Worm (Caenorhabditis elegans): ENCODE results near the gene nhr-182.

ce11 chrV:2218803-2219202, 40.9 kb downstream of the nhr-182 start, which contains the start of gene nhr-56:
- TF ChIP-seq pha-4 (tag; optimal IDR thresholded peaks at IDR 0.05) (no peak), ama-1 (optimal IDR thresholded peaks at IDR 0.05) (no peak), dmd-4 (tag; optimal IDR thresholded peaks at IDR 0.05; ENCODE audit: borderline replicate concordance) (no peak), elt-2 (tag; optimal IDR thresholded peaks at IDR 0.05) (no peak), pax-1 (tag; optimal IDR thresholded peaks at IDR 0.05) (no peak), sdc-2 (tag; optimal IDR thresholded peaks at IDR 0.05) (no peak), pha-2 (tag; optimal IDR thresholded peaks at IDR 0.05) (no peak), unc-55 (GFP tag; optimal IDR thresholded peaks at IDR 0.05) (no peak), nhr-232 (tag; optimal IDR thresholded peaks at IDR 0.05) (no peak), nfya-1 (tag; optimal IDR thresholded peaks at IDR 0.05) (no peak), npax-4 (tag; optimal IDR thresholded peaks at IDR 0.05) (no peak), tbx-7 (tag; optimal IDR thresholded peaks at IDR 0.05) (no peak)

Data from whole organism, late embryonic.